Worm (Caenorhabditis elegans) whole organism, L4/young adult: ENCODE results near the gene F53A2.1.

Experiments used
- W03F9.2 ChIP-seq: fragments of 150-350 bp; optimal IDR thresholded peaks from 2 replicates; lab custom pipeline; 2014; ENCODE audit warnings: missing biosample characterization, missing genetic modification characterization
- dao-5 ChIP-seq: sonication (generic microtip); optimal IDR thresholded peaks from 2 replicates; lab custom pipeline; 2016; ENCODE audit warnings: missing genotype, missing genetic modification characterization, moderate library complexity, missing compliant biosample characterization
- him-1 ChIP-seq: sonication (generic microtip); optimal IDR thresholded peaks from 2 replicates; lab custom pipeline; 2016; ENCODE audit warnings: missing genotype, missing genetic modification reagents, missing genetic modification characterization, missing compliant biosample characterization

DNA sequence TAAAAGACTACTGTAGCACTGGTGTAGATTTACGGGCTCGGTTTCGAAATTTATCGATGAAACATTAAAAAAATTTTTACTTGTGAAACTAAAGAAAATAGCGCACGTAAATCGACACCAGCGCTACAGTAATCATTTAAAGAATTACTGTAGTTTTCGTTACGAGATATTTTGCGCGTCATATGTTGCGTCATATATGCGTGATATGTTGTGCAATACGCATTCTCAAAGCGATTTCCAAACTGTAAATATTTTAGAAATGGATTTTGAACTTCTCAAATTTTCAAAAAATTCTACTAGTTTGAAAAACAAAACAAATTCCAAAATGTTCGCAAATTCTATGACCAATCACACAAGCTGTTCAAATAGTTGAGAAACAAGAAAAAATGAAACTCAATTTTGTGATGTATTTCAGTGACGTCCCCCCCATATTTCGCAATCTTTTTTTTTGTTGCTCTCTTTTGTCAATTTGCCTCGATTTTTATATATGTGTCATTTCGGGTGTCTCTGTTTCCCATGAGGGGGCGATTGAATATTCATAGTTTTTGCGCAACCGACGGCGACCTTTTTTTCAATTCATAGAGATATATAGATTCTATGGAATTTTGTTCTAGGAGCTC lies 46.6 kb downstream of the F53A2.1 start:
- no peak for TF ChIP-seq dao-5 (tag; lab: Kevin White, UChicago)
- no peak for TF ChIP-seq W03F9.2
- TF ChIP-seq him-1 (tag; lab: Kevin White, UChicago): no peak
